Fruit fly (Drosophila melanogaster): Measurements from ENCODE around the gene tomb.

Gene tomb

dm6 chr2L:5493907-5494404 is 42.6 kb downstream of the tomb start (continued):
- TF ChIP-seq CG8119 (GFP tag; IDR thresholded peaks at IDR 0.05) (peak; percentile 27; the same call in 1 of the 3 replicates), CG1621 (tag; optimal IDR thresholded peaks at IDR 0.05) (no peak), achi (GFP tag; optimal IDR thresholded peaks at IDR 0.05) (peak; percentile 56), vri (GFP tag; optimal IDR thresholded peaks at IDR 0.05) (no peak), CG9139 (GFP tag; optimal IDR thresholded peaks at IDR 0.05) (peak; percentile 26), CG11294 (GFP tag; IDR thresholded peaks at IDR 0.05) (no peak), CG6808 (GFP tag; optimal IDR thresholded peaks at IDR 0.05) (peak; percentile 64), CG3032 (tag; optimal IDR thresholded peaks at IDR 0.05) (peak; percentile 42), fd59A (GFP tag; optimal IDR thresholded peaks at IDR 0.05) (peak; percentile 49), CG8632 (GFP tag; optimal IDR thresholded peaks at IDR 0.05) (peak; percentile 44), eg (GFP tag; IDR thresholded peaks at IDR 0.05) (no peak), CG6163 (GFP tag; IDR thresholded peaks at IDR 0.05) (no peak), CG15336 (GFP tag; IDR thresholded peaks at IDR 0.05) (peak; percentile 31; the same call in 1 of the 2 replicates), fkh (GFP tag; optimal IDR thresholded peaks at IDR 0.05) (no peak), Eip93F (GFP tag; optimal IDR thresholded peaks at IDR 0.05) (no peak), Sox102F (GFP tag; optimal IDR thresholded peaks at IDR 0.05) (no peak), CG32006 (GFP tag; optimal IDR thresholded peaks at IDR 0.05) (peak; percentile 70), Ets96B (tag; optimal IDR thresholded peaks at IDR 0.05) (peak; percentile 31), lz (GFP tag; optimal IDR thresholded peaks at IDR 0.05) (no peak), CG4318 (GFP tag; optimal IDR thresholded peaks at IDR 0.05) (peak; percentile 53), Sox15 (GFP tag; optimal IDR thresholded peaks at IDR 0.05) (peak; percentile 19), CG16779 (tag; optimal IDR thresholded peaks at IDR 0.05) (no peak), salr (GFP tag; optimal IDR thresholded peaks at IDR 0.05) (peak in 1 of 2 experiments; percentile 40), CG6276 (GFP tag; optimal IDR thresholded peaks at IDR 0.05) (peak; percentile 10), Ets21C (GFP tag; optimal IDR thresholded peaks at IDR 0.05) (no peak), spab (GFP tag; optimal IDR thresholded peaks at IDR 0.05) (peak; percentile 55), dac (GFP tag; optimal IDR thresholded peaks at IDR 0.05) (peak; percentile 15), CG11762 (GFP tag; optimal IDR thresholded peaks at IDR 0.05; ENCODE audit: insufficient read depth) (no peak)

dm6 chr2L:5492924-5493323 is 43.6 kb downstream of the tomb start:
- TF ChIP-seq CG11294 (GFP tag; IDR thresholded peaks at IDR 0.05) (no peak), svp (GFP tag) (peak; percentile 93), CG10669 (GFP tag; optimal IDR thresholded peaks at IDR 0.05) (peak; percentile 57), Eip93F (GFP tag; optimal IDR thresholded peaks at IDR 0.05) (peak; percentile 75), eg (GFP tag; IDR thresholded peaks at IDR 0.05) (0 out of 3 replicates have a peak, but pooled peaks have one; percentile 26), Eip75B (GFP tag; optimal IDR thresholded peaks at IDR 0.05) (peak; percentile 70), CG8119 (GFP tag; IDR thresholded peaks at IDR 0.05) (no peak), Smox (GFP tag; optimal IDR thresholded peaks at IDR 0.05) (peak; percentile 82), Sox14 (GFP tag; optimal IDR thresholded peaks at IDR 0.05) (peak; percentile 64), CG11762 (GFP tag; optimal IDR thresholded peaks at IDR 0.05; ENCODE audit: insufficient read depth) (peak; percentile 42), fkh (GFP tag; optimal IDR thresholded peaks at IDR 0.05) (no peak), cyc (GFP tag; optimal IDR thresholded peaks at IDR 0.05) (peak; percentile 84), Met (GFP tag; optimal IDR thresholded peaks at IDR 0.05) (peak; percentile 85), Eip78C (GFP tag) (peak; percentile 87), fd85E (GFP tag; optimal IDR thresholded peaks at IDR 0.05) (no peak), CG16779 (tag; optimal IDR thresholded peaks at IDR 0.05) (no peak), acj6 (GFP tag; optimal IDR thresholded peaks at IDR 0.05) (peak; percentile 68), ss (GFP tag; optimal IDR thresholded peaks at IDR 0.05) (peak; percentile 37 to 53), Ets21C (GFP tag; optimal IDR thresholded peaks at IDR 0.05) (peak; percentile 73), Hr38 (GFP tag; optimal IDR thresholded peaks at IDR 0.05) (no peak), CG6276 (GFP tag; optimal IDR thresholded peaks at IDR 0.05) (no peak), dsx (GFP tag; optimal IDR thresholded peaks at IDR 0.05; ENCODE audit: poor library complexity, severe bottlenecking) (peak; percentile 51), Lpt (GFP tag; optimal IDR thresholded peaks at IDR 0.05) (no peak), Ets96B (tag; optimal IDR thresholded peaks at IDR 0.05) (peak; percentile 65), Sox15 (GFP tag; optimal IDR thresholded peaks at IDR 0.05) (peak; percentile 36), CG6808 (GFP tag; optimal IDR thresholded peaks at IDR 0.05) (peak; percentile 21), achi (GFP tag; optimal IDR thresholded peaks at IDR 0.05) (peak; percentile 56), CG6854 (GFP tag; optimal IDR thresholded peaks at IDR 0.05) (peak; percentile 47), Hr39 (GFP tag; optimal IDR thresholded peaks at IDR 0.05) (peak; percentile 86), CG1621 (tag; optimal IDR thresholded peaks at IDR 0.05) (peak; percentile 54), CG3032 (tag; optimal IDR thresholded peaks at IDR 0.05) (peak; percentile 45), CG6792 (GFP tag; optimal IDR thresholded peaks at IDR 0.05) (peak; percentile 66), topi (GFP tag; optimal IDR thresholded peaks at IDR 0.05) (peak; percentile 82), salr (GFP tag; optimal IDR thresholded peaks at IDR 0.05) (peak; percentile 4 to 9), CG3919 (GFP tag; optimal IDR thresholded peaks at IDR 0.05) (peak; percentile 70), CG6163 (GFP tag; IDR thresholded peaks at IDR 0.05) (peak; percentile 76; the same call in 2 of the 3 replicates), CG15336 (GFP tag; IDR thresholded peaks at IDR 0.05) (no peak)

Measured in whole organism, prepupa.